Worm (Caenorhabditis elegans) whole organism, young adult: ENCODE data around the gene T05H10.8.
A peak's percentile ranks its signal among the peaks of the same experiment; 100 is the strongest.

Experiments used
- B0261.1 ChIP-seq: sonication (generic microtip); optimal IDR thresholded peaks from 2 replicates; lab custom pipeline; 2016; ENCODE audit warnings: mild to moderate bottlenecking, missing genetic modification characterization, moderate library complexity, missing compliant biosample characterization
- B0336.3 ChIP-seq: fragments of 200-800 bp; sonication (Bioruptor generic); IDR thresholded peaks from 2 replicates; pipeline ENCODE4 v1.3.6; 2022; ENCODE audit warnings: missing genetic modification characterization, missing compliant biosample characterization
- C17E4.6 ChIP-seq: fragments of 200-800 bp; sonication (Bioruptor generic); IDR thresholded peaks from 2 replicates; pipeline ENCODE4 v1.3.6; 2022; ENCODE audit warnings: missing genetic modification reagents, missing genetic modification characterization, missing compliant biosample characterization
- D2030.7 ChIP-seq: fragments of 200-800 bp; sonication (Bioruptor generic); IDR thresholded peaks from 2 replicates; pipeline ENCODE4 v1.3.6; 2022; ENCODE audit warnings: missing genetic modification reagents, missing genetic modification characterization, missing compliant biosample characterization
- F22D6.2 ChIP-seq: sonication (generic microtip); optimal IDR thresholded peaks from 2 replicates; lab custom pipeline; 2016; ENCODE audit warnings: mild to moderate bottlenecking, missing genetic modification characterization, missing compliant biosample characterization
- F39B2.1 ChIP-seq: fragments of 200-800 bp; sonication (Bioruptor generic); IDR thresholded peaks from 2 replicates; pipeline ENCODE4 v1.3.6; 2022; ENCODE audit warnings: missing genetic modification reagents, missing genetic modification characterization, missing compliant biosample characterization
- F57A8.1 ChIP-seq: fragments of 200-800 bp; sonication (Bioruptor generic); optimal IDR thresholded peaks from 2 replicates; lab custom pipeline; 2018; ENCODE audit warnings: mild to moderate bottlenecking, missing genetic modification characterization, moderate library complexity, missing compliant biosample characterization
- F57C9.4 ChIP-seq: sonication (generic microtip); optimal IDR thresholded peaks from 2 replicates; lab custom pipeline; 2017; ENCODE audit warnings: mild to moderate bottlenecking, missing genetic modification characterization, missing compliant biosample characterization
- K11D2.4 ChIP-seq: fragments of 200-800 bp; sonication (Bioruptor generic); IDR thresholded peaks from 2 replicates; pipeline ENCODE4 v1.3.6; 2022; ENCODE audit warnings: missing genetic modification reagents, missing genetic modification characterization, missing compliant biosample characterization
- Y53F4B.3 ChIP-seq: fragments of 200-800 bp; sonication (Bioruptor generic); IDR thresholded peaks from 2 replicates; pipeline ENCODE4 v1.3.6; 2022; ENCODE audit warnings: missing genetic modification reagents, missing genetic modification characterization, missing compliant biosample characterization
- Y67H2A.10 ChIP-seq: fragments of 200-800 bp; sonication (Bioruptor generic); conservative IDR thresholded peaks from 2 replicates; pipeline ENCODE4 v1.3.6; 2022; ENCODE audit warnings: missing genetic modification reagents, missing genetic modification characterization, missing compliant biosample characterization
- ZK185.1 ChIP-seq: sonication (generic microtip); optimal IDR thresholded peaks from 2 replicates; lab custom pipeline; 2016; ENCODE audit warnings: mild to moderate bottlenecking, missing genetic modification characterization, missing compliant biosample characterization; ENCODE audit not compliant: poor library complexity, severe bottlenecking
- aptf-2 ChIP-seq: fragments of 200-800 bp; sonication (Bioruptor generic); conservative IDR thresholded peaks from 2 replicates; pipeline ENCODE4 v1.3.6; 2022; ENCODE audit warnings: missing genetic modification reagents, missing genetic modification characterization, missing compliant biosample characterization
- athp-1 ChIP-seq: sonication (generic microtip); optimal IDR thresholded peaks from 2 replicates; lab custom pipeline; 2017; ENCODE audit warnings: mild to moderate bottlenecking, missing genetic modification characterization, missing compliant biosample characterization
- attf-3 ChIP-seq: fragments of 200-800 bp; sonication (Bioruptor generic); conservative IDR thresholded peaks from 2 replicates; pipeline ENCODE4 v1.3.6; 2022; ENCODE audit warnings: missing genetic modification reagents, missing genetic modification characterization, missing compliant biosample characterization
- bed-1 ChIP-seq: fragments of 200-800 bp; sonication (Bioruptor generic); IDR thresholded peaks from 2 replicates; pipeline ENCODE4 v1.3.6; 2022; ENCODE audit warnings: missing genetic modification reagents, missing genetic modification characterization, missing compliant biosample characterization
- cebp-1 ChIP-seq, 2 experiments: fragments of 200-800 bp in 1 of 2; sonication (Bioruptor generic) in 1 of 2; sonication (generic microtip) in 1 of 2; IDR thresholded peaks in 1 of 2; optimal IDR thresholded peaks in 1 of 2; 2 replicates each; pipeline versions ENCODE4 v1.3.6 to Lab custom; 2017 to 2022; ENCODE audit warnings: missing compliant biosample characterization in 2 of 2, missing genetic modification characterization in 2 of 2, mild to moderate bottlenecking in 1 of 2, missing genetic modification reagents in 1 of 2, moderate library complexity in 1 of 2
- ceh-40 ChIP-seq: fragments of 200-800 bp; sonication (Bioruptor generic); IDR thresholded peaks from 2 replicates; pipeline ENCODE4 v1.3.6; 2022; ENCODE audit warnings: missing genetic modification characterization, missing compliant biosample characterization
- dox-1 ChIP-seq: fragments of 200-800 bp; sonication (Bioruptor generic); IDR thresholded peaks from 2 replicates; pipeline ENCODE4 v1.3.6; 2022; ENCODE audit warnings: missing genetic modification reagents, missing genetic modification characterization, missing compliant biosample characterization
- dpl-1 ChIP-seq: fragments of 150-350 bp; optimal IDR thresholded peaks from 2 replicates; lab custom pipeline; 2014; ENCODE audit warnings: missing biosample characterization, missing genetic modification reagents, missing genetic modification characterization
- gei-17 ChIP-seq: fragments of 200-800 bp; sonication (Bioruptor generic); optimal IDR thresholded peaks from 2 replicates; lab custom pipeline; 2018; ENCODE audit warnings: mild to moderate bottlenecking, missing genetic modification characterization, missing compliant biosample characterization
- hlh-26 ChIP-seq: fragments of 200-800 bp; sonication (Bioruptor generic); conservative IDR thresholded peaks from 2 replicates; pipeline ENCODE4 v1.3.6; 2022; ENCODE audit warnings: missing genetic modification reagents, missing genetic modification characterization, missing compliant biosample characterization
- hmg-20 ChIP-seq: fragments of 200-800 bp; sonication (Bioruptor generic); IDR thresholded peaks from 2 replicates; pipeline ENCODE4 v1.3.6; 2022; ENCODE audit warnings: missing genetic modification reagents, missing genetic modification characterization, missing compliant biosample characterization
- hsf-1 ChIP-seq: fragments of 200-800 bp; sonication (Bioruptor generic); IDR thresholded peaks from 2 replicates; pipeline ENCODE4 v1.3.6; 2022; ENCODE audit warnings: missing genetic modification reagents, missing genetic modification characterization, missing compliant biosample characterization
- lag-1 ChIP-seq: fragments of 200-800 bp; sonication (Bioruptor generic); IDR thresholded peaks from 2 replicates; pipeline ENCODE4 v1.3.6; 2022; ENCODE audit warnings: missing genetic modification reagents, missing genetic modification characterization, missing compliant biosample characterization
- let-526 ChIP-seq: fragments of 200-800 bp; sonication (Bioruptor generic); IDR thresholded peaks from 2 replicates; pipeline ENCODE4 v1.3.6; 2022; ENCODE audit warnings: missing genetic modification reagents, missing genetic modification characterization, missing compliant biosample characterization
- lin-26 ChIP-seq: fragments of 200-800 bp; sonication (Bioruptor generic); IDR thresholded peaks from 2 replicates; pipeline ENCODE4 v1.3.6; 2022; ENCODE audit warnings: missing genetic modification reagents, missing genetic modification characterization, missing compliant biosample characterization
- lin-40 ChIP-seq: sonication (generic microtip); optimal IDR thresholded peaks from 2 replicates; lab custom pipeline; 2016; ENCODE audit warnings: missing genetic modification characterization, mild to moderate bottlenecking, missing compliant biosample characterization, missing genotype, missing genetic modification reagents
- lsl-1 ChIP-seq: fragments of 200-800 bp; sonication (Bioruptor generic); optimal IDR thresholded peaks from 2 replicates; lab custom pipeline; 2018; ENCODE audit warnings: mild to moderate bottlenecking, missing genetic modification characterization, moderate library complexity, missing compliant biosample characterization
- madf-3 ChIP-seq: fragments of 200-800 bp; sonication (Bioruptor generic); IDR thresholded peaks from 2 replicates; pipeline ENCODE4 v1.3.6; 2022; ENCODE audit warnings: missing genetic modification reagents, missing genetic modification characterization, missing compliant biosample characterization
- madf-6 ChIP-seq: fragments of 200-800 bp; sonication (Bioruptor generic); IDR thresholded peaks from 2 replicates; pipeline ENCODE4 v1.3.6; 2022; ENCODE audit warnings: missing genetic modification reagents, missing genetic modification characterization, missing compliant biosample characterization
- mcd-1 ChIP-seq: fragments of 200-800 bp; sonication (Bioruptor generic); IDR thresholded peaks from 2 replicates; pipeline ENCODE4 v1.3.6; 2022; ENCODE audit warnings: missing genetic modification reagents, missing genetic modification characterization, missing compliant biosample characterization
- mes-4 ChIP-seq: sonication (generic microtip); optimal IDR thresholded peaks from 2 replicates; lab custom pipeline; 2016; ENCODE audit warnings: missing genotype, missing genetic modification characterization, missing compliant biosample characterization
- nhr-120 ChIP-seq: fragments of 200-800 bp; sonication (Bioruptor generic); IDR thresholded peaks from 2 replicates; pipeline ENCODE4 v1.3.6; 2022; ENCODE audit warnings: missing genetic modification characterization, missing compliant biosample characterization
- nhr-80 ChIP-seq: sonication (generic microtip); optimal IDR thresholded peaks from 2 replicates; lab custom pipeline; 2016; ENCODE audit warnings: missing genetic modification characterization, missing compliant biosample characterization
- pbrm-1 ChIP-seq: fragments of 200-800 bp; sonication (Bioruptor generic); IDR thresholded peaks from 2 replicates; pipeline ENCODE4 v1.3.6; 2022; ENCODE audit warnings: missing genetic modification reagents, missing genetic modification characterization, missing compliant biosample characterization
- rcor-1 ChIP-seq: fragments of 200-800 bp; sonication (Bioruptor generic); IDR thresholded peaks from 2 replicates; pipeline ENCODE4 v1.3.6; 2022; ENCODE audit warnings: missing genetic modification reagents, missing genetic modification characterization, missing compliant biosample characterization
- sdz-38 ChIP-seq: sonication (generic microtip); optimal IDR thresholded peaks from 2 replicates; lab custom pipeline; 2016; ENCODE audit warnings: missing genotype, missing genetic modification characterization, missing compliant biosample characterization
- snpc-1.1 ChIP-seq: sonication (generic microtip); optimal IDR thresholded peaks from 2 replicates; lab custom pipeline; 2017; ENCODE audit warnings: missing genetic modification characterization, mild to moderate bottlenecking, missing compliant biosample characterization, antibody characterized with exemption, moderate library complexity, missing genotype, missing genetic modification reagents; ENCODE audit not compliant: insufficient read depth
- snpc-1.3 ChIP-seq: sonication (generic microtip); optimal IDR thresholded peaks from 2 replicates; lab custom pipeline; 2017; ENCODE audit warnings: missing genetic modification characterization, mild to moderate bottlenecking, missing compliant biosample characterization, antibody characterized with exemption, moderate library complexity, missing genotype, missing genetic modification reagents; ENCODE audit not compliant: insufficient read depth
- snpc-3.4 ChIP-seq: sonication (generic microtip); optimal IDR thresholded peaks from 2 replicates; lab custom pipeline; 2017; ENCODE audit warnings: missing genetic modification characterization, mild to moderate bottlenecking, missing compliant biosample characterization, antibody characterized with exemption, moderate library complexity, missing genotype, missing genetic modification reagents
- somi-1 ChIP-seq: fragments of 200-800 bp; sonication (Bioruptor generic); optimal IDR thresholded peaks from 2 replicates; lab custom pipeline; 2018; ENCODE audit warnings: mild to moderate bottlenecking, missing genetic modification characterization, missing compliant biosample characterization
- sptf-2 ChIP-seq: fragments of 200-800 bp; sonication (Bioruptor generic); optimal IDR thresholded peaks from 2 replicates; lab custom pipeline; 2018; ENCODE audit warnings: mild to moderate bottlenecking, missing genetic modification characterization, missing compliant biosample characterization
- tlf-1 ChIP-seq: fragments of 200-800 bp; sonication (Bioruptor generic); optimal IDR thresholded peaks from 2 replicates; lab custom pipeline; 2018; ENCODE audit warnings: mild to moderate bottlenecking, missing genetic modification characterization, missing compliant biosample characterization
- zim-3 ChIP-seq: sonication (generic microtip); optimal IDR thresholded peaks from 2 replicates; lab custom pipeline; 2017; ENCODE audit warnings: mild to moderate bottlenecking, missing genetic modification characterization, moderate library complexity, missing compliant biosample characterization
- ztf-22 ChIP-seq: fragments of 200-800 bp; sonication (Bioruptor generic); optimal IDR thresholded peaks from 2 replicates; lab custom pipeline; 2018; ENCODE audit warnings: mild to moderate bottlenecking, missing genetic modification characterization, moderate library complexity, missing compliant biosample characterization
- ztf-28 ChIP-seq: fragments of 200-800 bp; sonication (Bioruptor generic); IDR thresholded peaks from 2 replicates; pipeline ENCODE4 v1.3.6; 2022; ENCODE audit warnings: missing genetic modification reagents, missing genetic modification characterization, missing compliant biosample characterization

Gene T05H10.8

ce11 chrII:8039416-8039815 is 19.5 kb upstream of the T05H10.8 start, which contains the start of the genes ubh-4 and algn-6 (continued):
- no peak for TF ChIP-seq hlh-26 (GFP tag; lab: Robert Waterston, UW)
- no peak for TF ChIP-seq K11D2.4 (GFP tag; lab: Robert Waterston, UW)
- TF ChIP-seq Y53F4B.3 = no peak
- no peak for TF ChIP-seq mes-4 (tag; lab: Kevin White, UChicago)
- peak; percentile 87 for TF ChIP-seq lsl-1 (GFP tag; lab: Kevin White, UChicago)
- TF ChIP-seq sdz-38 (tag; lab: Kevin White, UChicago) = no peak
- no peak for TF ChIP-seq F57A8.1 (GFP tag; lab: Kevin White, UChicago)
- no peak for TF ChIP-seq cebp-1 (GFP tag; IDR thresholded peaks at IDR 0.05; lab: Robert Waterston, UW)
- peak; percentile 32 for TF ChIP-seq cebp-1 (tag; optimal IDR thresholded peaks at IDR 0.05; lab: Kevin White, UChicago)
- TF ChIP-seq B0336.3 (GFP tag; lab: Robert Waterston, UW) = no peak
- no peak for TF ChIP-seq nhr-120 (GFP tag; lab: Robert Waterston, UW)
- TF ChIP-seq bed-1 (GFP tag; lab: Robert Waterston, UW) = no peak
- TF ChIP-seq ztf-28 (GFP tag; lab: Robert Waterston, UW) = 0 out of 2 replicates have a peak, but pooled peaks have one; percentile 60
- peak; percentile 3 for TF ChIP-seq snpc-1.3 (tag; lab: Kevin White, UChicago)
- no peak for TF ChIP-seq lag-1 (GFP tag; lab: Robert Waterston, UW)
- TF ChIP-seq F39B2.1 (GFP tag; lab: Robert Waterston, UW) = no peak
- TF ChIP-seq madf-3 (GFP tag; lab: Robert Waterston, UW) = peak; percentile 61; the same call in 1 of the 2 replicates
- no peak for TF ChIP-seq ztf-22
- no peak for TF ChIP-seq sptf-2
- no peak for TF ChIP-seq lin-26 (GFP tag; lab: Robert Waterston, UW)
- peak; percentile 60; the same call in 1 of the 2 replicates for TF ChIP-seq pbrm-1
- no peak for TF ChIP-seq zim-3 (tag; lab: Kevin White, UChicago)
- peak; percentile 51 for TF ChIP-seq nhr-80 (tag; lab: Kevin White, UChicago)
- 0 out of 2 replicates have a peak, but pooled peaks have one; percentile 24 for TF ChIP-seq rcor-1
- peak; percentile 78 for TF ChIP-seq attf-3
- TF ChIP-seq madf-6 = peak; percentile 61
- 0 out of 2 replicates have a peak, but pooled peaks have one; percentile 22 for TF ChIP-seq Y67H2A.10 (GFP tag; lab: Robert Waterston, UW)
- no peak for TF ChIP-seq hmg-20 (GFP tag; lab: Robert Waterston, UW)
- peak; percentile 86; the same call in 1 of the 2 replicates for TF ChIP-seq dox-1 (GFP tag; lab: Robert Waterston, UW)
- TF ChIP-seq F22D6.2 (tag; lab: Kevin White, UChicago) = no peak
- no peak for TF ChIP-seq somi-1 (GFP tag; lab: Kevin White, UChicago)
- no peak for TF ChIP-seq C17E4.6 (GFP tag; lab: Robert Waterston, UW)
- TF ChIP-seq dpl-1 (GFP tag; lab: Kevin White, UChicago) = peak; percentile 21
- TF ChIP-seq snpc-3.4 (tag; lab: Kevin White, UChicago) = peak; percentile 16
- peak; percentile 16 for TF ChIP-seq lin-40
- no peak for TF ChIP-seq ceh-40 (GFP tag; lab: Robert Waterston, UW)
- TF ChIP-seq D2030.7 = peak; percentile 67
- TF ChIP-seq snpc-1.1 (tag; lab: Kevin White, UChicago) = no peak
- TF ChIP-seq athp-1 (tag; lab: Kevin White, UChicago) = peak; percentile 54
- no peak for TF ChIP-seq gei-17 (GFP tag; lab: Kevin White, UChicago)
- TF ChIP-seq ZK185.1 (tag; lab: Kevin White, UChicago) = peak; percentile 69
- no peak for TF ChIP-seq hsf-1 (GFP tag; lab: Robert Waterston, UW)
- TF ChIP-seq aptf-2 = peak; percentile 31; the same call in 1 of the 2 replicates
- no peak for TF ChIP-seq B0261.1
- no peak for TF ChIP-seq F57C9.4 (tag; lab: Kevin White, UChicago)
- TF ChIP-seq tlf-1 (GFP tag; lab: Kevin White, UChicago) = no peak
- peak; percentile 89 for TF ChIP-seq mcd-1 (GFP tag; lab: Robert Waterston, UW)
- TF ChIP-seq let-526 (GFP tag; lab: Robert Waterston, UW) = no peak
